Fruit fly (Drosophila melanogaster): ENCODE results near the gene CG32645.

The CG32645 gene

DNA sequence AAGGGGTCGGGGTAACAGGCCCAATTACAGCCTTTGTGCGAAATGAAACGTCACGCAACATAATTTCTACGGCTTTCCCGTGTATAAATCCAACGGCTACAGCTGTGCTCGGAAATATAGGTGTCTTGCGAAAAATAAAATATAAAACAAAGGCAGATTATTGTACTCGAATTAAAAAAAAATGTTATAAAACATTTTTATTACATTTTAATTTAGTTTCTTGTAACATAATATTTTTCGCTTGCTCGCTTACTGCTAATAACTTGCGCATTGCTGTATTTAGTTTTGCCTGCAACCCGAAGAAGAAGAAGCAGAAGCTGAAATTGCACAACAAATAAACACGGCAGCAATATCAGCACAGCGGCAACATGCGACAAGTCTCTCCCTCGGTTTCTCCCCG, 4.1 kb downstream of the CG32645 start (continued):
- TF ChIP-seq Sox15 (GFP tag; optimal IDR thresholded peaks at IDR 0.05) (peak; percentile 30), topi (GFP tag; optimal IDR thresholded peaks at IDR 0.05) (peak; percentile 57), CG32006 (GFP tag; optimal IDR thresholded peaks at IDR 0.05) (peak; percentile 89), CG8119 (GFP tag; IDR thresholded peaks at IDR 0.05) (peak; percentile 91), fkh (GFP tag; optimal IDR thresholded peaks at IDR 0.05) (no peak), CG16779 (tag; optimal IDR thresholded peaks at IDR 0.05) (peak; percentile 60), svp (GFP tag) (peak; percentile 81), Lpt (GFP tag; optimal IDR thresholded peaks at IDR 0.05) (peak; percentile 78), dsx (GFP tag; optimal IDR thresholded peaks at IDR 0.05; ENCODE audit: poor library complexity, severe bottlenecking) (peak; percentile 76), CG10669 (GFP tag; optimal IDR thresholded peaks at IDR 0.05) (peak; percentile 72), CG4318 (GFP tag; optimal IDR thresholded peaks at IDR 0.05) (peak; percentile 91), CG31627 (GFP tag; optimal IDR thresholded peaks at IDR 0.05) (peak; percentile 49), Sox14 (GFP tag; optimal IDR thresholded peaks at IDR 0.05) (peak; percentile 45), CG6276 (GFP tag; optimal IDR thresholded peaks at IDR 0.05) (peak; percentile 87), CG6808 (GFP tag; optimal IDR thresholded peaks at IDR 0.05) (peak; percentile 69), acj6 (GFP tag; optimal IDR thresholded peaks at IDR 0.05) (peak; percentile 76), Sox102F (GFP tag; optimal IDR thresholded peaks at IDR 0.05) (peak; percentile 63), CG8319 (GFP tag; optimal IDR thresholded peaks at IDR 0.05) (peak; percentile 34), CG15336 (GFP tag; IDR thresholded peaks at IDR 0.05) (peak; percentile 92), OdsH (GFP tag; optimal IDR thresholded peaks at IDR 0.05) (peak; percentile 82)

DNA sequence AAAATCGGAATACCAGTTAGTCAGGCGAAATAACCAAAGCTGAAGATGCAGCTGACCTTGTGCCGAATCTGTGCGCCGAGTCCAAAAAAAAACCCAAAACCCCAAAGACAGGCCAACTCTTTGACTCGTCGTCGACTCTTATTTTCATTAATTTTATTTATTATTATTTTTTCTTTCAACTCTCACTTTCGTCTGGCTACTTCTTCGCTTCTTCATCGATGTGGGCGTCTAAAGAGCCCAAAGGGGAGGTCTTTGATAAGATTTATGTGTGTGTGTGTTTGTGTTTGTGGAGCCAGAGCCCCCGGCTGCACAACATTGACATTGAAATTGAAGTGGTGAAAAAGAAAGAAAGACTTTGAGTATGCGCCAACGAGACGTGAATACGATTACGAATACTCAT, 6.9 kb downstream of the CG32645 start:
- TF ChIP-seq eg (GFP tag; IDR thresholded peaks at IDR 0.05) (no peak), Blimp-1 (GFP tag; optimal IDR thresholded peaks at IDR 0.05) (peak; percentile 74)

DNA sequence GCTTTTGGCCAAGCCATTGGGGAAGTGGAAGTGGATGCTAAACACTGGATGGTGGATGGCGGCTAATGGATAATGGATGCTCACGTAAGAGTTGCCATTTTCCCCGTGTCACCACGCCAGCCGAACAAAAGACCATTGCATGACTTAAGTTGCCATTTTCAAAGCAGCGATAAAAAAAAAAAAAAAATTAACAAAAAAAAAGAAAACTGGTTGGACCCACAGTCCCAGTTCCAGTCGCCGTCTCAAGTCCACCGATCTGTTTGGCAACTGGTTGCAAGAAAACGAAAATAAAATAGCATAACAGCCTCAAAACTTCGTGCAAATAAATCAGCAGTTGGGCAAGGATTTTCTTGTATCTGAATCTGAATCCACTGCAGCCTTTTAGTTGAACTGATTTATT, 10.1 kb downstream of the CG32645 start:
- TF ChIP-seq Gug (GFP tag; IDR thresholded peaks at IDR 0.05) (no peak), Hr4 (GFP tag; optimal IDR thresholded peaks at IDR 0.05) (no peak), CG3919 (GFP tag; optimal IDR thresholded peaks at IDR 0.05) (no peak), fd85E (GFP tag; optimal IDR thresholded peaks at IDR 0.05) (no peak), CG31627 (GFP tag; optimal IDR thresholded peaks at IDR 0.05) (no peak), esn (GFP tag; optimal IDR thresholded peaks at IDR 0.05) (no peak), Lpt (GFP tag; optimal IDR thresholded peaks at IDR 0.05) (peak; percentile 19), achi (GFP tag; optimal IDR thresholded peaks at IDR 0.05) (no peak), salr (GFP tag; optimal IDR thresholded peaks at IDR 0.05) (no peak), Sox15 (GFP tag; optimal IDR thresholded peaks at IDR 0.05) (no peak), CG32006 (GFP tag; optimal IDR thresholded peaks at IDR 0.05) (no peak), ss (GFP tag; optimal IDR thresholded peaks at IDR 0.05) (peak in 1 of 2 experiments; percentile 56), Blimp-1 (GFP tag; optimal IDR thresholded peaks at IDR 0.05) (no peak), CG15336 (GFP tag; IDR thresholded peaks at IDR 0.05) (no peak; the same call in 1 of the 2 replicates), CG6163 (GFP tag; IDR thresholded peaks at IDR 0.05) (no peak), vri (GFP tag; optimal IDR thresholded peaks at IDR 0.05) (no peak), CG6276 (GFP tag; optimal IDR thresholded peaks at IDR 0.05) (peak; percentile 38), eg (GFP tag; IDR thresholded peaks at IDR 0.05) (peak; percentile 62), fkh (GFP tag; optimal IDR thresholded peaks at IDR 0.05) (no peak), CG9139 (GFP tag; optimal IDR thresholded peaks at IDR 0.05) (no peak), CG6792 (GFP tag; optimal IDR thresholded peaks at IDR 0.05) (no peak), OdsH (GFP tag; optimal IDR thresholded peaks at IDR 0.05) (no peak), acj6 (GFP tag; optimal IDR thresholded peaks at IDR 0.05) (no peak), dac (GFP tag; optimal IDR thresholded peaks at IDR 0.05) (no peak)

dm6 chrX:13154783-13155182, 15.8 kb downstream of the CG32645 start, which contains the start of the genes CG4318 and CG4332:
Gene CG4318, minus strand, starts transcription at chrX:13154924.
Gene CG4332, plus strand, starts transcription at chrX:13155038.
- no peak for TF ChIP-seq CG6792 (GFP tag; optimal IDR thresholded peaks at IDR 0.05)
- TF ChIP-seq Eip78C (GFP tag), result peak; percentile 6
- TF ChIP-seq CG1621 (tag; optimal IDR thresholded peaks at IDR 0.05), result peak; percentile 77

Measured in whole organism, prepupa.